Worm (Caenorhabditis elegans) whole organism, young adult: ENCODE results near the gene srlf-16.

Source experiments
- B0261.1 ChIP-seq: sonication (generic microtip); optimal IDR thresholded peaks from 2 replicates; lab custom pipeline; 2016; ENCODE audit warnings: mild to moderate bottlenecking, missing genetic modification characterization, moderate library complexity, missing compliant biosample characterization
- B0336.3 ChIP-seq: fragments of 200-800 bp; sonication (Bioruptor generic); IDR thresholded peaks from 2 replicates; pipeline ENCODE4 v1.3.6; 2022; ENCODE audit warnings: missing genetic modification characterization, missing compliant biosample characterization
- C17E4.6 ChIP-seq: fragments of 200-800 bp; sonication (Bioruptor generic); IDR thresholded peaks from 2 replicates; pipeline ENCODE4 v1.3.6; 2022; ENCODE audit warnings: missing genetic modification reagents, missing genetic modification characterization, missing compliant biosample characterization
- F10E7.11 ChIP-seq: sonication (generic microtip); optimal IDR thresholded peaks from 2 replicates; lab custom pipeline; 2017; ENCODE audit warnings: mild to moderate bottlenecking, missing genetic modification characterization, moderate library complexity, missing compliant biosample characterization
- F23B12.7 ChIP-seq: sonication (generic microtip); optimal IDR thresholded peaks from 2 replicates; lab custom pipeline; 2017; ENCODE audit warnings: missing genetic modification characterization, mild to moderate bottlenecking, missing compliant biosample characterization, antibody characterized with exemption, moderate library complexity; ENCODE audit not compliant: insufficient read depth
- F33H1.4 ChIP-seq: fragments of 200-800 bp; sonication (Bioruptor generic); IDR thresholded peaks from 2 replicates; pipeline ENCODE4 v1.3.6; 2022; ENCODE audit warnings: missing genetic modification reagents, missing genetic modification characterization, missing compliant biosample characterization
- F49E8.2 ChIP-seq: sonication (generic microtip); optimal IDR thresholded peaks from 3 replicates; lab custom pipeline; 2017; ENCODE audit warnings: missing genetic modification characterization, mild to moderate bottlenecking, missing compliant biosample characterization, antibody characterized with exemption, moderate library complexity; ENCODE audit not compliant: insufficient read depth
- F52B5.7 ChIP-seq: sonication (generic microtip); optimal IDR thresholded peaks from 2 replicates; lab custom pipeline; 2016; ENCODE audit warnings: mild to moderate bottlenecking, missing genetic modification characterization, missing compliant biosample characterization
- K12H6.12 ChIP-seq: fragments of 200-800 bp; sonication (Bioruptor generic); optimal IDR thresholded peaks from 2 replicates; lab custom pipeline; 2018; ENCODE audit warnings: mild to moderate bottlenecking, missing genetic modification characterization, missing compliant biosample characterization
- T07F8.4 ChIP-seq: sonication (generic microtip); optimal IDR thresholded peaks from 2 replicates; lab custom pipeline; 2016; ENCODE audit warnings: mild to moderate bottlenecking, missing genetic modification characterization, moderate library complexity, missing compliant biosample characterization
- T26A5.8 ChIP-seq: sonication (generic microtip); optimal IDR thresholded peaks from 2 replicates; lab custom pipeline; 2016; ENCODE audit warnings: missing genetic modification characterization, missing compliant biosample characterization
- Y95B8A.8 ChIP-seq: fragments of 200-800 bp; sonication (Bioruptor generic); IDR thresholded peaks from 2 replicates; pipeline ENCODE4 v1.3.6; 2022; ENCODE audit warnings: missing genetic modification reagents, missing genetic modification characterization, missing compliant biosample characterization
- ZK185.1 ChIP-seq: sonication (generic microtip); optimal IDR thresholded peaks from 2 replicates; lab custom pipeline; 2016; ENCODE audit warnings: mild to moderate bottlenecking, missing genetic modification characterization, missing compliant biosample characterization; ENCODE audit not compliant: poor library complexity, severe bottlenecking
- aptf-3 ChIP-seq: fragments of 200-800 bp; sonication (Bioruptor generic); IDR thresholded peaks from 2 replicates; pipeline ENCODE4 v1.3.6; 2022; ENCODE audit warnings: missing genetic modification characterization, missing compliant biosample characterization
- bed-1 ChIP-seq: fragments of 200-800 bp; sonication (Bioruptor generic); IDR thresholded peaks from 2 replicates; pipeline ENCODE4 v1.3.6; 2022; ENCODE audit warnings: missing genetic modification reagents, missing genetic modification characterization, missing compliant biosample characterization
- cebp-1 ChIP-seq, 2 experiments: fragments of 200-800 bp in 1 of 2; sonication (Bioruptor generic) in 1 of 2; sonication (generic microtip) in 1 of 2; IDR thresholded peaks in 1 of 2; optimal IDR thresholded peaks in 1 of 2; 2 replicates each; pipeline versions ENCODE4 v1.3.6 to Lab custom; 2017 to 2022; ENCODE audit warnings: missing compliant biosample characterization in 2 of 2, missing genetic modification characterization in 2 of 2, mild to moderate bottlenecking in 1 of 2, missing genetic modification reagents in 1 of 2, moderate library complexity in 1 of 2
- cebp-2 ChIP-seq: fragments of 200-800 bp; sonication (Bioruptor generic); IDR thresholded peaks from 2 replicates; pipeline ENCODE4 v1.3.6; 2022; ENCODE audit warnings: missing genetic modification characterization, missing compliant biosample characterization
- ceh-100 ChIP-seq: fragments of 200-800 bp; sonication (Bioruptor generic); IDR thresholded peaks from 2 replicates; pipeline ENCODE4 v1.3.6; 2022; ENCODE audit warnings: missing genetic modification reagents, missing genetic modification characterization, missing compliant biosample characterization
- dpl-1 ChIP-seq: fragments of 150-350 bp; optimal IDR thresholded peaks from 2 replicates; lab custom pipeline; 2014; ENCODE audit warnings: missing biosample characterization, missing genetic modification reagents, missing genetic modification characterization
- efl-1 ChIP-seq: fragments of 150-350 bp; optimal IDR thresholded peaks from 2 replicates; lab custom pipeline; 2014; ENCODE audit warnings: missing biosample characterization, missing genetic modification reagents, missing genetic modification characterization
- him-1 ChIP-seq: sonication (generic microtip); optimal IDR thresholded peaks from 2 replicates; lab custom pipeline; 2016; ENCODE audit warnings: missing genotype, missing genetic modification reagents, missing genetic modification characterization, missing compliant biosample characterization
- hlh-12 ChIP-seq: sonication (generic microtip); optimal IDR thresholded peaks from 2 replicates; lab custom pipeline; 2016; ENCODE audit warnings: missing genetic modification characterization, missing compliant biosample characterization
- hrde-1 ChIP-seq: sonication (generic microtip); optimal IDR thresholded peaks from 2 replicates; lab custom pipeline; 2016; ENCODE audit warnings: missing genetic modification characterization, mild to moderate bottlenecking, missing compliant biosample characterization, moderate library complexity, missing genotype, missing genetic modification reagents, borderline replicate concordance
- hsf-1 ChIP-seq: fragments of 200-800 bp; sonication (Bioruptor generic); IDR thresholded peaks from 2 replicates; pipeline ENCODE4 v1.3.6; 2022; ENCODE audit warnings: missing genetic modification reagents, missing genetic modification characterization, missing compliant biosample characterization
- lag-1 ChIP-seq: fragments of 200-800 bp; sonication (Bioruptor generic); IDR thresholded peaks from 2 replicates; pipeline ENCODE4 v1.3.6; 2022; ENCODE audit warnings: missing genetic modification reagents, missing genetic modification characterization, missing compliant biosample characterization
- let-526 ChIP-seq: fragments of 200-800 bp; sonication (Bioruptor generic); IDR thresholded peaks from 2 replicates; pipeline ENCODE4 v1.3.6; 2022; ENCODE audit warnings: missing genetic modification reagents, missing genetic modification characterization, missing compliant biosample characterization
- lin-35 ChIP-seq, 3 experiments: fragments of 150-350 bp in 2 of 3; sonication (generic microtip) in 1 of 3; optimal IDR thresholded peaks; 2 replicates each; lab custom pipeline; 2014 to 2018; ENCODE audit warnings: missing biosample characterization in 3 of 3, missing genetic modification characterization in 3 of 3, missing genetic modification reagents in 3 of 3
- lir-1 ChIP-seq: fragments of 200-800 bp; sonication (Bioruptor generic); conservative IDR thresholded peaks from 2 replicates; pipeline ENCODE4 v1.3.6; 2022; ENCODE audit warnings: missing genetic modification reagents, missing genetic modification characterization, missing compliant biosample characterization
- lsy-27 ChIP-seq: sonication (generic microtip); optimal IDR thresholded peaks from 2 replicates; lab custom pipeline; 2017; ENCODE audit warnings: missing genetic modification characterization, mild to moderate bottlenecking, missing compliant biosample characterization, antibody characterized with exemption, missing genotype, borderline replicate concordance; ENCODE audit not compliant: insufficient read depth
- madf-10 ChIP-seq: sonication (generic microtip); optimal IDR thresholded peaks from 2 replicates; lab custom pipeline; 2016; ENCODE audit warnings: mild to moderate bottlenecking, missing genetic modification characterization, missing compliant biosample characterization
- madf-6 ChIP-seq: fragments of 200-800 bp; sonication (Bioruptor generic); IDR thresholded peaks from 2 replicates; pipeline ENCODE4 v1.3.6; 2022; ENCODE audit warnings: missing genetic modification reagents, missing genetic modification characterization, missing compliant biosample characterization
- mes-4 ChIP-seq: sonication (generic microtip); optimal IDR thresholded peaks from 2 replicates; lab custom pipeline; 2016; ENCODE audit warnings: missing genotype, missing genetic modification characterization, missing compliant biosample characterization
- nfyb-1 ChIP-seq: fragments of 200-800 bp; sonication (Bioruptor generic); IDR thresholded peaks from 2 replicates; pipeline ENCODE4 v1.3.6; 2022; ENCODE audit warnings: missing genetic modification reagents, missing genetic modification characterization, missing compliant biosample characterization
- repo-1 ChIP-seq: sonication (generic microtip); optimal IDR thresholded peaks from 2 replicates; lab custom pipeline; 2017; ENCODE audit warnings: mild to moderate bottlenecking, missing genetic modification characterization, missing compliant biosample characterization
- rpc-1 ChIP-seq, 2 experiments: fragments of 150-350 bp in 1 of 2; sonication (generic microtip) in 1 of 2; optimal IDR thresholded peaks; 2 replicates each; lab custom pipeline; 2014 to 2018; ENCODE audit warnings: missing biosample characterization in 1 of 2, missing genetic modification characterization in 1 of 2, missing genetic modification reagents in 1 of 2, missing genotype in 1 of 2
- snpc-1.1 ChIP-seq: sonication (generic microtip); optimal IDR thresholded peaks from 2 replicates; lab custom pipeline; 2017; ENCODE audit warnings: missing genetic modification characterization, mild to moderate bottlenecking, missing compliant biosample characterization, antibody characterized with exemption, moderate library complexity, missing genotype, missing genetic modification reagents; ENCODE audit not compliant: insufficient read depth
- unc-62 ChIP-seq: fragments of 150-350 bp; optimal IDR thresholded peaks from 2 replicates; lab custom pipeline; 2014; ENCODE audit warnings: missing biosample characterization, missing genetic modification reagents, missing genetic modification characterization
- ztf-22 ChIP-seq: fragments of 200-800 bp; sonication (Bioruptor generic); optimal IDR thresholded peaks from 2 replicates; lab custom pipeline; 2018; ENCODE audit warnings: mild to moderate bottlenecking, missing genetic modification characterization, moderate library complexity, missing compliant biosample characterization
- ztf-26 ChIP-seq: sonication (generic microtip); optimal IDR thresholded peaks from 2 replicates; lab custom pipeline; 2017; ENCODE audit warnings: missing genetic modification characterization, missing compliant biosample characterization
- ztf-3 ChIP-seq: fragments of 200-800 bp; sonication (Bioruptor generic); optimal IDR thresholded peaks from 2 replicates; lab custom pipeline; 2018; ENCODE audit warnings: mild to moderate bottlenecking, missing genetic modification characterization, missing compliant biosample characterization
- ztf-6 ChIP-seq: fragments of 200-800 bp; sonication (Bioruptor generic); IDR thresholded peaks from 2 replicates; pipeline ENCODE4 v1.3.6; 2022; ENCODE audit warnings: missing genetic modification reagents, missing genetic modification characterization, missing compliant biosample characterization

Gene srlf-16

DNA sequence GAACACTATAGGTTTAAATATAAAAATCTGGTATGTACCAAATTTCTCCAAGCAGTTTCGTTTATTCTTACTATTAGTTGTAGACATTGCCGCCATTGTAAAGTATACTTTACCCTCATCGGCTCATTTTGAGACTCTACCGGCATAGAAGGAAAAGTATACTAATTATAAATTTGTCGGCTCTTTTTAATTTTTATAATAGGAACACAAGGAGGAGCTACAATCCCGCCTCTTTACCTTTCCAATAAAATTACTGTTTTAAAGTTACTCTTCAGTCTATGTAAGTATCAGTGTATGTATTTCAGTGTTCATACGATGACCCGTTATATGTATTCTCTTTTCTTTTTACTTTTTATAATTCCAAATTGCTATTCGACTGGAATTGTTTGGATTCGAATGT lies 5.3 kb upstream of the srlf-16 start, which contains the start of gene sdz-23:
sdz-23 (plus strand) TSS at position 301 of the 400 bp plus-strand sequence.
- no peak for TF ChIP-seq madf-6 (GFP tag; lab: Robert Waterston, UW)
- TF ChIP-seq T26A5.8 (tag; lab: Kevin White, UChicago): no peak
- TF ChIP-seq lsy-27 (tag; lab: Kevin White, UChicago): no peak
- TF ChIP-seq, all 124 proteins: peak for 0

DNA sequence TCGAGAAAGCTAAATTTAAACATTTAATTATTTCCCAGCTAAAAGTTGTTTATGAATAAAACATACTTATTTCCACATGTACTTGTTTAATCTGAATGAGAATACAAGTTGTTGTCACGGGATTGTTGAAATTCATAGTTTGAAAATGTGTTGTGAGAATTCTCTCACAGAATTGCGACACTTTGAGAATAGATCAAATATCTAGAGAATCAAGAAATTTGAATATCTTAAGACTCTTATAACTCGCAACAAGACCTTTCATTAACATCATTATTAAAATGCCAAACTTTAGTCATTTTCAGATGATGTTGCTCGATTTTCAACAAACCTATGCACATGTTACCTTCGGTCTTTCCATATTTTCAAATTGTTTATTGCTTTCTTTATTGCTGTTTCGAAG lies 1.6 kb upstream of the srlf-16 start, which contains the start of gene str-90:
str-90 (plus strand) TSS at position 301 of the 400 bp plus-strand sequence.
- TF ChIP-seq bed-1 (GFP tag; lab: Robert Waterston, UW) (no peak), F10E7.11 (tag; lab: Kevin White, UChicago) (no peak), aptf-3 (GFP tag; lab: Robert Waterston, UW) (no peak), B0336.3 (no peak), lin-35 (GFP tag; optimal IDR thresholded peaks at IDR 0.05; lab: Kevin White, UChicago) (no peak), cebp-2 (no peak), cebp-1 (GFP tag; IDR thresholded peaks at IDR 0.05; lab: Robert Waterston, UW) (no peak), cebp-1 (tag; optimal IDR thresholded peaks at IDR 0.05; lab: Kevin White, UChicago) (no peak), K12H6.12 (tag; lab: Kevin White, UChicago) (no peak), lag-1 (GFP tag; lab: Robert Waterston, UW) (no peak), dpl-1 (GFP tag; lab: Kevin White, UChicago) (no peak), snpc-1.1 (tag; lab: Kevin White, UChicago) (no peak), let-526 (GFP tag; lab: Robert Waterston, UW) (no peak), ztf-26 (tag; lab: Kevin White, UChicago) (no peak), efl-1 (GFP tag; lab: Kevin White, UChicago) (no peak), repo-1 (no peak), F49E8.2 (tag; lab: Kevin White, UChicago) (no peak), madf-10 (no peak), F52B5.7 (no peak), F23B12.7 (tag; lab: Kevin White, UChicago) (no peak), mes-4 (no peak)

DNA sequence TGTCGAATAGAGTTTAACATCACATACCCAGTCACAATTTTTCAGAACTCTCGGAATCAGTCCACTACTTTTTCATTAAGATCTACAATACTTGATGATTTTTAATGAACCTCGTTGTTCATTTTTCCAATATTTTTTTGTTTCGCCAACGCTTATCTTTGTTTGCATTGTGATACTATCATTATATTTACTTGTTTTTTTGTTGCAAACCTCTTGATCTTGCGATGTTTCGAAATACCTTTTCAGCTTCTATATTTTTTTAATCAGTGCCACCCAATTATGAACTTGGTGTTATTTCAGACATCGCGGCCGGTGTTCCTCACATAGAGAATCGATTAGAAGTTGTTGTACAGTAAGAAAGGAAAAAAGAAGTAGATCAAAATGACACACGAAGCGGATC lies 4.1 kb downstream of the srlf-16 start, which contains the start of gene myo-5:
myo-5 (plus strand) TSS at position 301 of the 400 bp plus-strand sequence.
- TF ChIP-seq lir-1 (GFP tag; lab: Robert Waterston, UW) (no peak), ztf-6 (GFP tag; lab: Robert Waterston, UW) (no peak), B0261.1 (tag; lab: Kevin White, UChicago) (no peak), bed-1 (GFP tag; lab: Robert Waterston, UW) (no peak), ztf-22 (GFP tag; lab: Kevin White, UChicago) (no peak), rpc-1 (optimal IDR thresholded peaks at IDR 0.05; lab: Kevin White, UChicago) (no peak), rpc-1 (tag; optimal IDR thresholded peaks at IDR 0.05; lab: Kevin White, UChicago) (no peak), unc-62 (GFP tag; lab: Kevin White, UChicago) (no peak), him-1 (tag; lab: Kevin White, UChicago) (no peak), T07F8.4 (tag; lab: Kevin White, UChicago) (no peak), Y95B8A.8 (GFP tag; lab: Robert Waterston, UW) (no peak), hlh-12 (tag; lab: Kevin White, UChicago) (no peak), nfyb-1 (no peak), ztf-26 (tag; lab: Kevin White, UChicago) (no peak), ceh-100 (no peak), hrde-1 (no peak), F33H1.4 (no peak), hsf-1 (GFP tag; lab: Robert Waterston, UW) (no peak), ZK185.1 (tag; lab: Kevin White, UChicago) (no peak), C17E4.6 (GFP tag; lab: Robert Waterston, UW) (no peak), ztf-3 (GFP tag; lab: Kevin White, UChicago) (no peak)
- TF ChIP-seq, all 124 proteins: peak for 0
